Worm (Caenorhabditis elegans) whole organism, L3 larva: ENCODE results near the gene ZK688.5.

Experiments
- ZK546.5 ChIP-seq: sonication (generic microtip); optimal IDR thresholded peaks from 2 replicates; lab custom pipeline; 2017; ENCODE audit warnings: missing biosample characterization, missing genetic modification characterization
- aly-2 ChIP-seq: fragments of 150-350 bp; optimal IDR thresholded peaks from 2 replicates; lab custom pipeline; 2014; ENCODE audit warnings: missing biosample characterization, missing genetic modification characterization
- ama-1 ChIP-seq: fragments of 150-350 bp; optimal IDR thresholded peaks from 2 replicates; lab custom pipeline; 2018
- ceh-28 ChIP-seq: fragments of 150-350 bp; optimal IDR thresholded peaks from 2 replicates; lab custom pipeline; 2014; ENCODE audit warnings: missing biosample characterization, missing genetic modification reagents, missing genetic modification characterization
- ceh-9 ChIP-seq: sonication (generic microtip); optimal IDR thresholded peaks from 2 replicates; lab custom pipeline; 2018; ENCODE audit warnings: missing biosample characterization, missing genetic modification characterization
- egl-5 ChIP-seq: fragments of 150-350 bp; optimal IDR thresholded peaks from 2 replicates; lab custom pipeline; 2017; ENCODE audit warnings: missing biosample characterization, missing genetic modification reagents, missing genetic modification characterization, inconsistent platforms
- elt-1 ChIP-seq: fragments of 150-350 bp; optimal IDR thresholded peaks from 2 replicates; lab custom pipeline; 2014; ENCODE audit warnings: missing biosample characterization, missing genetic modification characterization
- elt-2 ChIP-seq: sonication (generic microtip); optimal IDR thresholded peaks from 2 replicates; lab custom pipeline; 2016; ENCODE audit warnings: missing genetic modification reagents, mild to moderate bottlenecking, missing genetic modification characterization, missing compliant biosample characterization
- elt-3 ChIP-seq, 3 experiments: fragments of 150-350 bp in 1 of 3; sonication (generic microtip) in 2 of 3; optimal IDR thresholded peaks; 2 replicates in 2 of 3; 4 replicates in 1 of 3; lab custom pipeline; 2014 to 2017; ENCODE audit warnings: missing biosample characterization in 3 of 3, missing genetic modification characterization in 3 of 3
- eor-1 ChIP-seq, 2 experiments: fragments of 150-350 bp; optimal IDR thresholded peaks; 2 replicates each; lab custom pipeline; 2014 to 2018; ENCODE audit warnings: missing biosample characterization in 2 of 2, missing genetic modification characterization in 2 of 2
- fkh-10 ChIP-seq: sonication (generic microtip); optimal IDR thresholded peaks from 2 replicates; lab custom pipeline; 2017; ENCODE audit warnings: missing biosample characterization, missing genetic modification reagents, missing genetic modification characterization
- fos-1 ChIP-seq: fragments of 150-350 bp; optimal IDR thresholded peaks from 2 replicates; lab custom pipeline; 2014; ENCODE audit warnings: missing biosample characterization, missing genetic modification characterization
- hmg-11 ChIP-seq: sonication (generic microtip); optimal IDR thresholded peaks from 2 replicates; lab custom pipeline; 2016; ENCODE audit warnings: missing genetic modification characterization, missing compliant biosample characterization
- jun-1 ChIP-seq: fragments of 150-350 bp; optimal IDR thresholded peaks from 2 replicates; lab custom pipeline; 2014; ENCODE audit warnings: missing biosample characterization, missing genetic modification reagents, missing genetic modification characterization
- lin-15B ChIP-seq: fragments of 150-350 bp; optimal IDR thresholded peaks from 2 replicates; lab custom pipeline; 2014; ENCODE audit warnings: missing biosample characterization, missing genetic modification characterization
- lin-39 ChIP-seq: fragments of 150-350 bp; optimal IDR thresholded peaks from 2 replicates; lab custom pipeline; 2018; ENCODE audit warnings: missing biosample characterization, missing genetic modification reagents, missing genetic modification characterization
- lsy-12 ChIP-seq: sonication (generic microtip); optimal IDR thresholded peaks from 2 replicates; lab custom pipeline; 2016; ENCODE audit warnings: mild to moderate bottlenecking, missing genetic modification characterization, missing compliant biosample characterization
- mml-1 ChIP-seq: fragments of 150-350 bp; sonication (generic microtip); optimal IDR thresholded peaks from 3 replicates; lab custom pipeline; 2014; ENCODE audit warnings: missing biosample characterization, missing genetic modification characterization
- nfya-1 ChIP-seq: sonication (generic microtip); optimal IDR thresholded peaks from 2 replicates; lab custom pipeline; 2017; ENCODE audit warnings: missing genetic modification characterization, mild to moderate bottlenecking, missing compliant biosample characterization, antibody characterized with exemption, moderate library complexity; ENCODE audit not compliant: insufficient read depth
- nhr-11 ChIP-seq: fragments of 150-350 bp; optimal IDR thresholded peaks from 2 replicates; lab custom pipeline; 2014; ENCODE audit warnings: missing biosample characterization, missing genetic modification characterization
- nhr-23 ChIP-seq: fragments of 150-350 bp; optimal IDR thresholded peaks from 2 replicates; lab custom pipeline; 2014; ENCODE audit warnings: missing biosample characterization, missing genetic modification reagents, missing genetic modification characterization
- nhr-25 ChIP-seq: sonication (generic microtip); optimal IDR thresholded peaks from 2 replicates; lab custom pipeline; 2017; ENCODE audit warnings: missing biosample characterization, missing genetic modification characterization
- nhr-28 ChIP-seq: fragments of 150-350 bp; optimal IDR thresholded peaks from 2 replicates; lab custom pipeline; 2014; ENCODE audit warnings: missing biosample characterization, missing genetic modification characterization
- nhr-43 ChIP-seq: sonication (generic microtip); optimal IDR thresholded peaks from 2 replicates; lab custom pipeline; 2016; ENCODE audit warnings: mild to moderate bottlenecking, missing genetic modification characterization, missing compliant biosample characterization; ENCODE audit not compliant: poor library complexity, severe bottlenecking
- nhr-76 ChIP-seq: fragments of 150-350 bp; sonication (generic microtip); optimal IDR thresholded peaks from 5 replicates; lab custom pipeline; 2014; ENCODE audit warnings: missing biosample characterization, missing genetic modification characterization
- nhr-77 ChIP-seq: fragments of 150-350 bp; optimal IDR thresholded peaks from 2 replicates; lab custom pipeline; 2014; ENCODE audit warnings: missing biosample characterization, missing genetic modification characterization
- pqm-1 ChIP-seq: fragments of 150-350 bp; optimal IDR thresholded peaks from 2 replicates; lab custom pipeline; 2017; ENCODE audit warnings: missing biosample characterization, missing genetic modification characterization, inconsistent platforms
- sea-2 ChIP-seq: fragments of 150-350 bp; sonication (generic microtip); optimal IDR thresholded peaks from 4 replicates; lab custom pipeline; 2014; ENCODE audit warnings: missing biosample characterization, missing genetic modification reagents, missing genetic modification characterization
- snpc-4 ChIP-seq: fragments of 150-350 bp; optimal IDR thresholded peaks from 2 replicates; lab custom pipeline; 2014; ENCODE audit warnings: missing biosample characterization, missing genetic modification characterization
- tbx-2 ChIP-seq: sonication (generic microtip); optimal IDR thresholded peaks from 2 replicates; lab custom pipeline; 2016; ENCODE audit warnings: mild to moderate bottlenecking, missing genetic modification characterization, missing compliant biosample characterization
- unc-39 ChIP-seq: sonication (generic microtip); optimal IDR thresholded peaks from 4 replicates; lab custom pipeline; 2017; ENCODE audit warnings: missing biosample characterization, missing genetic modification characterization
- unc-62 ChIP-seq: fragments of 150-350 bp; sonication (generic microtip); optimal IDR thresholded peaks from 4 replicates; lab custom pipeline; 2014; ENCODE audit warnings: missing biosample characterization, missing genetic modification reagents, missing genetic modification characterization
- ztf-11 ChIP-seq: fragments of 150-350 bp; optimal IDR thresholded peaks from 2 replicates; lab custom pipeline; 2014; ENCODE audit warnings: missing biosample characterization, missing genetic modification characterization
- ztf-4 ChIP-seq: fragments of 150-350 bp; optimal IDR thresholded peaks from 2 replicates; lab custom pipeline; 2014; ENCODE audit warnings: missing biosample characterization, missing genetic modification characterization

The ZK688.5 gene

ce11 chrIII:7854494-7855184 is 36.8 kb downstream of the ZK688.5 start, which contains the start of gene rpl-35 (continued):
- TF ChIP-seq unc-39 (tag; lab: Kevin White, UChicago) (peak; percentile 53), ama-1 (peak; percentile 88)

ce11 chrIII:7848173-7848572 is 43.2 kb downstream of the ZK688.5 start:
- peak; percentile 29 for TF ChIP-seq nfya-1 (tag; lab: Kevin White, UChicago)
- no peak for TF ChIP-seq ZK546.5 (tag; lab: Kevin White, UChicago)
- TF ChIP-seq egl-5, result peak; percentile 6
- TF ChIP-seq, all 47 proteins: peak for 2

DNA sequence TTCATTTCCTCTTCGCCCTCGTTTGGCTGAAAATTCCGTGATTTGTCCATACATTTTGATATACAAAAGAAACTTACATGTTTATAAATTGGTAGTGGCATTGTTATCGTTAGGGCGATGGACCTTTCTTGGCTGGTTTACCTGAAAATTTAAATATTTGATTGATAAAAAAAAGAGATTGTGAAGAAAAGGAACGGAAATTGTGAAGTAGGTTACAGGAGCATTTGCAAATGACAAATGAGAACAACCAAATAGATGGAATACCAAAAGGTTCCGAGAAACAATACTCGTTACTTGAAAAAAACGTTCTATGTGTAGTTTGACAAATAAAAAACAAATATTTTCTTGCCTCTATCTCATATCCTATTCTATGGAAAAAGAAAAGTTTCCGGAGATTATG is 47.9 kb downstream of the ZK688.5 start, which contains the start of gene ZK652.8:
ZK652.8 (minus strand) TSS at position 101 of the 400 bp plus-strand sequence.
- TF ChIP-seq ztf-11 (no peak), unc-62 (GFP tag; lab: Kevin White, UChicago) (no peak), nhr-76 (no peak), pqm-1 (no peak), elt-3 (tag; optimal IDR thresholded peaks at IDR 0.05; lab: Kevin White, UChicago) (no peak), ceh-9 (tag; lab: Kevin White, UChicago) (no peak), aly-2 (tag; lab: Kevin White, UChicago) (no peak), elt-2 (no peak), jun-1 (no peak), fkh-10 (GFP tag; lab: Kevin White, UChicago) (no peak), unc-39 (tag; lab: Kevin White, UChicago) (no peak), nhr-11 (tag; lab: Kevin White, UChicago) (no peak), sea-2 (no peak), eor-1 (tag; optimal IDR thresholded peaks at IDR 0.05; lab: Kevin White, UChicago) (no peak), tbx-2 (tag; lab: Kevin White, UChicago) (no peak), egl-5 (no peak), nhr-23 (no peak), elt-1 (tag; lab: Kevin White, UChicago) (no peak), lsy-12 (tag; lab: Kevin White, UChicago) (no peak), fos-1 (tag; lab: Kevin White, UChicago) (no peak)

DNA sequence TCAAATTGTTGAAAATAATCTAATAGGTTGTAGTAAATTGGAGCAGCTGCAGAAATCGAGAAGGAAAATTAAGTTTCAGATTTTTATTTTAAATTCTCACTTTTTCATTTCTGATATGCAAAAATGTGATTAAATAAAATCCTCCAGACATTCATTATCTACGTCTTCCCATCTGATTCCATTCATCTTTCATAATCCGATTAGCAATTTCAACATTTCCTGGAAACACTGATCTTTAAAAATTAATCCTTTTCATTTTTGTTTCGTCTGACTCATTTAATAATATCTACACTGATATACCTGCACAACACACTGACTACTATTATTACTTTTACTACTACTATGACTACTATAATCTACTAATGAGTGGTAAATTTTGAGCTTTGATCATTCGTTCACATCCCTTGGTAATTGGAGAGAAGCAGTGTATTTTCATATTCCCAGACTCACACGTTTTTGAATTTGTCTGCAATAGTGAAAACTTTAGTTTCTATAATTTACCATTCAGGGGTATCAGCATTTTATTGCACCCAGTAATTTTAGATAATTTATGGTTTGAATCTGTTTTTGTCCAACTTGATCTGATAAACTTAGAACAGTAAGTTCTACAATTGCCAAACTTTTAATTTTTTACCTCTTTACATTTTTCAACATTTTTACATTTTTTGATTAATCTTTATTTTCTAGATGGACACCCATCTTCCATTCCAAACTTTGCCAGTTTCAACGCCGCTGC is 52.3 kb downstream of the ZK688.5 start, which contains the start of gene ceh-23:
ceh-23 (plus strand) TSS at position 686 of the 736 bp plus-strand sequence.
- no peak for TF ChIP-seq nhr-43
- TF ChIP-seq ztf-4, result no peak
- TF ChIP-seq nhr-28 (tag; lab: Kevin White, UChicago), result no peak
- no peak for TF ChIP-seq ceh-9 (tag; lab: Kevin White, UChicago)

DNA sequence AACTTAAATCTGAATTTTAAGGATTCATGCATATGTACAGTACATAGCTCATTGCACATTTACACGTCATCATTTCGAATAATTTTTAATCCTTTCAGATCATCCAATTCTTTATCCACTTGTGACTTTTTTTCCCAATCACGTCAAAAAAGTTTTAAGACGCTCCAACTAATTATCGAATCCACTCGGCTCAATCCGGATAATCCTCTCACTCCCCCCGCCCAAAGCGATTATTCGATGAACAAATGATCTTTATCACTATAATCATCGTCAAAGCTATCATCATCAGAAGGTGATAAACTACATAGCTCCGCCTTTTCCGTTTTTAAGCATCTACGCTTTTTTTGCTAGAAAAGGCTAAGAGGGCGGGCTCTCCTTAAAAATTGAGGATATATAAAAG is 53.9 kb downstream of the ZK688.5 start:
- TF ChIP-seq ceh-28 (tag; lab: Kevin White, UChicago) (no peak), fkh-10 (GFP tag; lab: Kevin White, UChicago) (no peak), ztf-4 (no peak), snpc-4 (tag; lab: Kevin White, UChicago) (no peak), jun-1 (no peak), nhr-43 (no peak), fos-1 (tag; lab: Kevin White, UChicago) (no peak), egl-5 (no peak), nhr-25 (no peak), lin-15B (tag; lab: Kevin White, UChicago) (no peak), ceh-9 (tag; lab: Kevin White, UChicago) (no peak), nhr-23 (no peak), hmg-11 (tag; lab: Kevin White, UChicago) (no peak), lin-39 (tag; lab: Kevin White, UChicago) (no peak), ZK546.5 (tag; lab: Kevin White, UChicago) (no peak), ztf-11 (no peak), nhr-77 (tag; lab: Kevin White, UChicago) (no peak), mml-1 (tag; lab: Kevin White, UChicago) (no peak), elt-1 (tag; lab: Kevin White, UChicago) (no peak)
- TF ChIP-seq, all 47 proteins: peak for 0
